Fruit fly (Drosophila melanogaster) whole organism, embryonic: ENCODE results near the gene CG9222.
A peak's percentile ranks its signal among the peaks of the same experiment; 100 is the strongest.

Experiments used
- Bdp1 ChIP-seq: fragments of 200-800 bp; sonication (Bioruptor generic); optimal IDR thresholded peaks from 3 replicates; lab custom pipeline; 2016; ENCODE audit warnings: missing biosample characterization, missing genetic modification characterization
- CG10147 ChIP-seq: fragments of 200-800 bp; sonication (Bioruptor generic); optimal IDR thresholded peaks from 2 replicates; lab custom pipeline; 2019; ENCODE audit warnings: missing biosample characterization, mild to moderate bottlenecking, missing genetic modification characterization, moderate library complexity
- CG10209 ChIP-seq: fragments of 200-800 bp; sonication (Bioruptor generic); optimal IDR thresholded peaks from 3 replicates; lab custom pipeline; 2017; ENCODE audit warnings: missing biosample characterization, mild to moderate bottlenecking, missing genetic modification characterization, missing genetic modification reagents
- CG10462 ChIP-seq: fragments of 200-800 bp; sonication (Bioruptor generic); optimal IDR thresholded peaks from 2 replicates; lab custom pipeline; 2016; ENCODE audit warnings: missing biosample characterization, missing genetic modification characterization
- CG13287 ChIP-seq: fragments of 200-800 bp; sonication (Bioruptor generic); IDR thresholded peaks from 2 replicates; pipeline ENCODE4 v1.3.6; 2022; ENCODE audit warnings: missing biosample characterization, missing genetic modification characterization; ENCODE audit not compliant: partially characterized antibody
- CG13624 ChIP-seq: fragments of 200-800 bp; sonication (Bioruptor generic); optimal IDR thresholded peaks from 2 replicates; lab custom pipeline; 2016; ENCODE audit warnings: missing biosample characterization, missing genetic modification characterization
- CG13775 ChIP-seq: fragments of 200-800 bp; sonication (Bioruptor generic); optimal IDR thresholded peaks from 3 replicates; lab custom pipeline; 2017; ENCODE audit warnings: missing biosample characterization, mild to moderate bottlenecking, missing genetic modification characterization
- CG15011 ChIP-seq: fragments of 200-800 bp; sonication (Bioruptor generic); optimal IDR thresholded peaks from 3 replicates; lab custom pipeline; 2018; ENCODE audit warnings: missing biosample characterization, mild to moderate bottlenecking, missing genetic modification characterization
- CG17385 ChIP-seq: fragments of 200-800 bp; sonication (Bioruptor generic); optimal IDR thresholded peaks from 3 replicates; lab custom pipeline; 2018; ENCODE audit warnings: missing biosample characterization, mild to moderate bottlenecking, missing genetic modification characterization
- CG17912 ChIP-seq: fragments of 200-800 bp; sonication (Bioruptor generic); optimal IDR thresholded peaks from 2 replicates; lab custom pipeline; 2018; ENCODE audit warnings: missing biosample characterization, mild to moderate bottlenecking, missing genetic modification characterization
- CG31365 ChIP-seq: fragments of 200-800 bp; sonication (Bioruptor generic); optimal IDR thresholded peaks from 2 replicates; lab custom pipeline; 2018; ENCODE audit warnings: missing biosample characterization, mild to moderate bottlenecking, missing genetic modification characterization
- CG34422 ChIP-seq: fragments of 200-800 bp; sonication (Bioruptor generic); IDR thresholded peaks from 3 replicates; pipeline ENCODE4 v1.3.6; 2022; ENCODE audit warnings: missing biosample characterization, missing genetic modification characterization
- CG3838 ChIP-seq: fragments of 200-800 bp; sonication (Bioruptor generic); optimal IDR thresholded peaks from 3 replicates; lab custom pipeline; 2016; ENCODE audit warnings: missing biosample characterization, missing genetic modification characterization
- CG3847 ChIP-seq: fragments of 200-800 bp; sonication (Bioruptor generic); IDR thresholded peaks from 2 replicates; pipeline ENCODE4 v1.3.6; 2022; ENCODE audit warnings: missing biosample characterization, missing genetic modification characterization
- CG6272 ChIP-seq: fragments of 200-800 bp; sonication (Bioruptor generic); IDR thresholded peaks from 2 replicates; pipeline ENCODE4 v1.3.6; 2022; ENCODE audit warnings: missing biosample characterization, missing genetic modification characterization
- CG7556 ChIP-seq: fragments of 200-800 bp; sonication (Bioruptor generic); optimal IDR thresholded peaks from 2 replicates; lab custom pipeline; 2017; ENCODE audit warnings: missing biosample characterization, mild to moderate bottlenecking, missing genetic modification characterization
- CG7745 ChIP-seq: fragments of 200-800 bp; sonication (Bioruptor generic); optimal IDR thresholded peaks from 2 replicates; lab custom pipeline; 2018; ENCODE audit warnings: missing biosample characterization, mild to moderate bottlenecking, missing genetic modification characterization, moderate library complexity
- CG7963 ChIP-seq: fragments of 200-800 bp; sonication (Bioruptor generic); IDR thresholded peaks from 3 replicates; pipeline ENCODE4 v1.3.6; 2022; ENCODE audit warnings: missing biosample characterization, missing genetic modification characterization; ENCODE audit not compliant: partially characterized antibody
- CG9215 ChIP-seq: fragments of 200-800 bp; sonication (Bioruptor generic); IDR thresholded peaks from 2 replicates; pipeline ENCODE4 v1.3.6; 2022; ENCODE audit warnings: missing biosample characterization, missing genetic modification characterization
- CTCF ChIP-seq: fragments of 200-800 bp; sonication (Bioruptor generic); optimal IDR thresholded peaks from 2 replicates; lab custom pipeline; 2017; ENCODE audit warnings: missing biosample characterization, mild to moderate bottlenecking, missing genetic modification characterization, moderate library complexity
- D ChIP-seq, 2 experiments: fragments of 200-800 bp in 1 of 2; fragments of >200 bp in 1 of 2; sonication (Bioruptor generic) in 1 of 2; optimal IDR thresholded peaks; 2 replicates in 1 of 2; 3 replicates in 1 of 2; lab custom pipeline; 2017; ENCODE audit warnings: mild to moderate bottlenecking in 1 of 2, missing biosample characterization in 1 of 2, missing genetic modification characterization in 1 of 2, missing genetic modification reagents in 1 of 2
- Doc2 ChIP-seq: fragments of 200-800 bp; sonication (Bioruptor generic); IDR thresholded peaks from 2 replicates; pipeline ENCODE4 v1.3.6; 2022; ENCODE audit warnings: missing biosample characterization, missing genetic modification characterization
- Ets97D ChIP-seq: fragments of 200-800 bp; sonication (Bioruptor generic); optimal IDR thresholded peaks from 3 replicates; lab custom pipeline; 2016; ENCODE audit warnings: missing biosample characterization, missing genetic modification characterization
- Lhr ChIP-seq: fragments of 200-800 bp; sonication (Bioruptor generic); optimal IDR thresholded peaks from 3 replicates; lab custom pipeline; 2017; ENCODE audit warnings: mild to moderate bottlenecking, missing biosample characterization, missing genetic modification reagents, missing genetic modification characterization
- Lim3 ChIP-seq: fragments of 200-800 bp; sonication (Bioruptor generic); IDR thresholded peaks from 2 replicates; pipeline ENCODE4 v1.3.6; 2022; ENCODE audit warnings: missing biosample characterization, missing genetic modification characterization
- Mad ChIP-seq: fragments of 200-800 bp; sonication (Bioruptor generic); optimal IDR thresholded peaks from 2 replicates; lab custom pipeline; 2016; ENCODE audit warnings: missing biosample characterization, missing genetic modification characterization
- NC2α ChIP-seq: fragments of 200-800 bp; sonication (Bioruptor generic); optimal IDR thresholded peaks from 2 replicates; lab custom pipeline; 2016; ENCODE audit warnings: missing biosample characterization, missing genetic modification characterization
- NfI ChIP-seq: fragments of 200-800 bp; sonication (Bioruptor generic); optimal IDR thresholded peaks from 3 replicates; lab custom pipeline; 2018; ENCODE audit warnings: missing biosample characterization, mild to moderate bottlenecking, missing genetic modification characterization, moderate library complexity
- Pdp1 ChIP-seq, 2 experiments: fragments of 200-800 bp; sonication (Bioruptor generic); optimal IDR thresholded peaks; 3 replicates each; lab custom pipeline; 2016; ENCODE audit warnings: missing biosample characterization in 2 of 2, missing genetic modification characterization in 2 of 2, mild to moderate bottlenecking in 1 of 2, moderate library complexity in 1 of 2
- Rfx ChIP-seq: fragments of 200-800 bp; sonication (Bioruptor generic); IDR thresholded peaks from 2 replicates; pipeline ENCODE4 v1.3.6; 2022; ENCODE audit warnings: missing biosample characterization, missing genetic modification characterization
- Scr ChIP-seq: fragments of 200-800 bp; sonication (Bioruptor generic); IDR thresholded peaks from 2 replicates; pipeline ENCODE4 v1.3.6; 2022; ENCODE audit warnings: missing biosample characterization, missing genetic modification characterization; ENCODE audit not compliant: partially characterized antibody
- Sry-β ChIP-seq: fragments of 200-800 bp; sonication (Bioruptor generic); optimal IDR thresholded peaks from 2 replicates; lab custom pipeline; 2018; ENCODE audit warnings: missing biosample characterization, mild to moderate bottlenecking, missing genetic modification characterization, moderate library complexity
- TFAM ChIP-seq: fragments of 200-800 bp; sonication (Bioruptor generic); optimal IDR thresholded peaks from 2 replicates; lab custom pipeline; 2017; ENCODE audit warnings: missing biosample characterization, missing genetic modification characterization, inconsistent platforms
- Usf ChIP-seq: fragments of 200-800 bp; sonication (Bioruptor generic); optimal IDR thresholded peaks from 2 replicates; lab custom pipeline; 2017; ENCODE audit warnings: missing genotype, missing biosample characterization, missing genetic modification characterization
- ab ChIP-seq: fragments of 200-800 bp; sonication (Bioruptor generic); optimal IDR thresholded peaks from 2 replicates; lab custom pipeline; 2016; ENCODE audit warnings: missing biosample characterization, missing genetic modification characterization
- ac ChIP-seq: fragments of 200-800 bp; sonication (Bioruptor generic); optimal IDR thresholded peaks from 3 replicates; lab custom pipeline; 2017; ENCODE audit warnings: missing biosample characterization, mild to moderate bottlenecking, missing genetic modification characterization
- btn ChIP-seq: fragments of 200-800 bp; sonication (Bioruptor generic); optimal IDR thresholded peaks from 2 replicates; lab custom pipeline; 2016; ENCODE audit warnings: missing biosample characterization, missing genetic modification characterization
- cad ChIP-seq: fragments of >200 bp; optimal IDR thresholded peaks from 2 replicates; lab custom pipeline; 2017; ENCODE audit warnings: missing biosample characterization, missing genetic modification characterization
- chinmo ChIP-seq: fragments of 200-800 bp; sonication (Bioruptor generic); IDR thresholded peaks from 4 replicates; pipeline ENCODE4 v1.3.6; 2022; ENCODE audit warnings: missing biosample characterization, missing genetic modification characterization; ENCODE audit not compliant: partially characterized antibody
- ci ChIP-seq: fragments of 200-800 bp; sonication (Bioruptor generic); IDR thresholded peaks from 3 replicates; pipeline ENCODE4 v1.3.6; 2022; ENCODE audit warnings: missing biosample characterization, missing genetic modification characterization
- da ChIP-seq: fragments of 200-800 bp; sonication (Bioruptor generic); optimal IDR thresholded peaks from 2 replicates; lab custom pipeline; 2016; ENCODE audit warnings: missing biosample characterization, missing genetic modification characterization
- dm ChIP-seq: fragments of 200-800 bp; sonication (Bioruptor generic); optimal IDR thresholded peaks from 3 replicates; lab custom pipeline; 2016; ENCODE audit warnings: missing biosample characterization, missing genetic modification characterization
- ftz-f1 ChIP-seq: fragments of 200-800 bp; sonication (Bioruptor generic); optimal IDR thresholded peaks from 2 replicates; lab custom pipeline; 2016; ENCODE audit warnings: missing biosample characterization, missing genetic modification characterization
- gfzf ChIP-seq: fragments of 200-800 bp; sonication (Bioruptor generic); optimal IDR thresholded peaks from 2 replicates; lab custom pipeline; 2016; ENCODE audit warnings: missing biosample characterization, mild to moderate bottlenecking, missing genetic modification characterization, moderate library complexity
- ken ChIP-seq: fragments of 200-800 bp; sonication (Bioruptor generic); IDR thresholded peaks from 3 replicates; pipeline ENCODE4 v1.3.6; 2022; ENCODE audit warnings: missing biosample characterization, missing genetic modification characterization
- klu ChIP-seq: fragments of 200-800 bp; sonication (Bioruptor generic); IDR thresholded peaks from 2 replicates; pipeline ENCODE4 v1.3.6; 2022; ENCODE audit warnings: missing biosample characterization, missing genetic modification characterization
- nom ChIP-seq: fragments of 200-800 bp; sonication (Bioruptor generic); optimal IDR thresholded peaks from 2 replicates; lab custom pipeline; 2017; ENCODE audit warnings: missing biosample characterization, missing genetic modification characterization, mild to moderate bottlenecking, moderate library complexity, missing genetic modification reagents
- sd ChIP-seq: fragments of 200-800 bp; sonication (Bioruptor generic); optimal IDR thresholded peaks from 3 replicates; lab custom pipeline; 2018; ENCODE audit warnings: missing biosample characterization, mild to moderate bottlenecking, missing genetic modification characterization, moderate library complexity
- shn ChIP-seq: fragments of 200-800 bp; sonication (Bioruptor generic); optimal IDR thresholded peaks from 3 replicates; lab custom pipeline; 2016; ENCODE audit warnings: missing biosample characterization, missing genetic modification characterization
- vnd ChIP-seq: fragments of 200-800 bp; sonication (Bioruptor generic); IDR thresholded peaks from 3 replicates; pipeline ENCODE4 v1.3.6; 2022; ENCODE audit warnings: missing biosample characterization, missing genetic modification characterization; ENCODE audit not compliant: partially characterized antibody
- yki ChIP-seq: fragments of >200 bp; optimal IDR thresholded peaks from 3 replicates; lab custom pipeline; 2018

The CG9222 gene

DNA sequence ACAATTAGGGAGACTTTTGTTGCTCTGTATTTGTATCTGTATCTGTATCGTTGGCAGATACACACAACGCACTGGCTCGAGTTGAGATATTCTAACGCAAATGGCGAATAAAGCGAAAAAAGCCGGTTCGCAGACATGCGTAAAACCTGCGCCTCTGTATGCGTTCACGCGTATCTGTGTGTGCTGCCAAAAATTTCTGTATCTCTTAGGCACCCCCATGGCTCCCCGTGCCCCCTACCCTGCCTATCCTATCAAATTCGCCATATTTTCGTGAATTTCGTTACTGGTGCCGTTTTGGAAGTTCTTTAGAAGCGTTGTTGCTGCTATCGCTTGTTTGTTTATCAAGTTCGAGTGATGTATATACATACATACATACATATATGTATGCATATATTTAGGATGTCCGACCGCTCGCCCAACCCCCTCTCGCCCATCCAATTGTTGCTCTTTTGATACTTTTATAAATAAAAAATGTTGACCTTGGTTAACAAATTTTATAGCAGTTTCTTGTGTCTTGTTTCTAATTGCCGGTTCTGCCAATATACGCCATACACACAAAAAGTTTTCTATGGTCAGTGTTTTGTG lies 45.0 kb upstream of the CG9222 start (continued):
- TF ChIP-seq klu (GFP tag; lab: Robert Waterston, UW) (no peak), Usf (GFP tag; lab: Kevin White, UChicago) (no peak), CG17912 (no peak), D (optimal IDR thresholded peaks at IDR 0.05; lab: Kevin White, UChicago) (no peak), D (GFP tag; optimal IDR thresholded peaks at IDR 0.05; lab: Kevin White, UChicago) (no peak), Mad (GFP tag; lab: Kevin White, UChicago) (no peak), CG13287 (GFP tag; lab: Robert Waterston, UW) (peak; percentile 42; the same call in 1 of the 2 replicates), CG13775 (GFP tag; lab: Kevin White, UChicago) (no peak), Lhr (GFP tag; lab: Kevin White, UChicago) (no peak), Lim3 (GFP tag; lab: Robert Waterston, UW) (no peak), NC2α (GFP tag; lab: Kevin White, UChicago) (no peak), CG13624 (GFP tag; lab: Kevin White, UChicago) (peak; percentile 20), da (GFP tag; lab: Kevin White, UChicago) (no peak), gfzf (GFP tag; lab: Kevin White, UChicago) (no peak), ci (GFP tag; lab: Robert Waterston, UW) (no peak), CG6272 (GFP tag; lab: Robert Waterston, UW) (no peak), cad (GFP tag; lab: Kevin White, UChicago) (no peak), vnd (GFP tag; lab: Robert Waterston, UW) (no peak), dm (GFP tag; lab: Kevin White, UChicago) (no peak), sd (peak; percentile 83), CG10462 (no peak), yki (lab: Kevin White, UChicago) (no peak), CG15011 (GFP tag; lab: Kevin White, UChicago) (no peak), CG34422 (GFP tag; lab: Robert Waterston, UW) (peak; percentile 20; the same call in 1 of the 3 replicates), CG3838 (no peak), TFAM (GFP tag; lab: Kevin White, UChicago) (no peak), ftz-f1 (GFP tag; lab: Kevin White, UChicago) (peak; percentile 10), shn (no peak), Ets97D (GFP tag; lab: Kevin White, UChicago) (no peak), CG10209 (GFP tag; lab: Kevin White, UChicago) (no peak), btn (GFP tag; lab: Kevin White, UChicago) (no peak), Pdp1 (GFP tag; optimal IDR thresholded peaks at IDR 0.05; lab: Kevin White, UChicago) (no peak), Scr (no peak), CG7745 (tag; lab: Kevin White, UChicago) (no peak), ken (GFP tag; lab: Robert Waterston, UW) (no peak), chinmo (GFP tag; lab: Robert Waterston, UW) (peak; percentile 90; the same call in 3 of the 4 replicates), CG9215 (GFP tag; lab: Robert Waterston, UW) (no peak), Rfx (GFP tag; lab: Robert Waterston, UW) (peak; percentile 36; the same call in 1 of the 2 replicates), Sry-β (GFP tag; lab: Kevin White, UChicago) (no peak), CG17385 (GFP tag; lab: Kevin White, UChicago) (no peak), NfI (GFP tag; lab: Kevin White, UChicago) (no peak), CG31365 (no peak), ab (GFP tag; lab: Kevin White, UChicago) (no peak), ac (no peak), CG3847 (GFP tag; lab: Robert Waterston, UW) (no peak), Doc2 (no peak), CG7963 (GFP tag; lab: Robert Waterston, UW) (no peak), Bdp1 (GFP tag; lab: Kevin White, UChicago) (no peak), nom (GFP tag; lab: Kevin White, UChicago) (no peak), CG7556 (GFP tag; lab: Kevin White, UChicago) (no peak), CTCF (GFP tag; lab: Kevin White, UChicago) (no peak), CG10147 (GFP tag; lab: Kevin White, UChicago) (no peak)
